Worm (Caenorhabditis elegans): ENCODE data around the gene F13D12.8.

DNA sequence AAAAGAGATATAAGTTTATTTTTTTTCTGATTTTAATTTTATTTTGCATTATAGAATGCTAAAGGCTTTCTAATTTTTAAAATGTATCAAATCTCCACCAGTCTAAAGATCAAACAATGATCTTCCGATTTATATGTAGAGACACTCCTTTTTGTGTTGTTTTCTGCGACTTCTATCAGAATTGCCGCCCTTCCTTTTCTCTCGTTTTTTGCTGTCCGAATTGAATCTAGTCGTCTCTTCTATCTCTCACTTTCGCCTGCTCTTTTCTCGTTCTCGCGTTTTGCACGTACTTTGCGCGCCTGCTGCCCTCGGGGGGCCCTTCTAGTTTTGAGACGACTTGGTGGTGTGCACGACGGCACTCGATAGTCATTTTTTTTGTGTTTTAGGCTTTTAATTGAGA, 8.0 kb downstream of the F13D12.8 start:
- TF ChIP-seq syd-9 (tag; optimal IDR thresholded peaks at IDR 0.05) (no peak), ama-1 (optimal IDR thresholded peaks at IDR 0.05) (no peak), hlh-8 (tag; optimal IDR thresholded peaks at IDR 0.05) (no peak)
